Fruit fly (Drosophila melanogaster): ENCODE measurements around the gene CG17328.

The CG17328 gene

DNA sequence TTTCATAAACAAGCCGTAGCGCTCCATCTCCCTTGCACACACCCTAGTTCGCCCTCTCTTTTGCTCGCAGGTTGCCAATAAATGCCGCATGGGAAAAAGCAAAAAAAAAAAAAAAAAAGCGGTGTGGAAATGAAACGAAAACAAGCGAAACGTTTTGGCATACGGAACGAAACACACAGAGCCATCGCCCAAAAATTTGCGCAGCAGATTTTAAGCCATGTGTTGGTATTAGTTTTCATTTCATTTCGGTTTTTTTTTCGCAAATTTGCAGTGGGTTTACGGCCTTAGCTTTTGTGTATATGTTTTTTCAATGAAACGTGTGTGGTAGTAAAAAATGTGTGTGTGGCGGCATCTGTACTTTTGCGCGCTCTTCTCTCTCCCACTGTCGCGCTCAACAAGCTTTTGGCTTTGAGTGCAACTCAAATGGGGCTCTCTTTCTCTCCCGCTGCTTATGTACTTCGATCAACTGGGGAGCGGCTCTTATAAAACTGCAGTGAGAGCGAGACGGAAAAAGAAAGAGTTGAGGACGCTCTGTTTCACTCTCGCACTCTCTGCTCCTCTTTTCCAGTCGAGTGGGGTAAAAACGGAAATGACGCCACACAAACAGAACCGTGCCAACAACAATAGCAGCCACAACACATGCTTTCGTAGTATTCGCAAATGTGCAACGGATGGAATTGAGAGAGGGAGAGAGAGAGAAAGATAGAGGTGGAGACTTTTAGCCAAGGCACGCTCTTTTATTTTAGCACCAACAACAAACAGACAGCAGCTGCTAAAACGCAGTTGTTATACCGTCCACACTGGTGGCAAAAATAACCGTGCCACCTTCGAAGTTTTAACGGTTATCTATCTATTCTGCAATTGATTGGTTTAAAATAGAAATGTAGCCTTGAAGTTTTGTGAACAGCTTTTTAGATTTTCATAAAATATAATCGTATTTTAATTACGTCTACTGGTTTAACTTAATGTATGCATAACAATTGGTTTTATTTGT lies 15.1 kb upstream of the CG17328 start (continued):
- TF ChIP-seq Gug (GFP tag; IDR thresholded peaks at IDR 0.05) (no peak), OdsH (GFP tag; optimal IDR thresholded peaks at IDR 0.05) (peak; percentile 76), Lpt (GFP tag; optimal IDR thresholded peaks at IDR 0.05) (peak; percentile 45), Ets96B (tag; optimal IDR thresholded peaks at IDR 0.05) (peak; percentile 54), svp (GFP tag) (peak; percentile 74), Eip78C (GFP tag) (peak; percentile 90), CG6792 (GFP tag; optimal IDR thresholded peaks at IDR 0.05) (peak; percentile 56), Met (GFP tag; optimal IDR thresholded peaks at IDR 0.05) (peak; percentile 67), CG31627 (GFP tag; optimal IDR thresholded peaks at IDR 0.05) (peak; percentile 68), CG6276 (GFP tag; optimal IDR thresholded peaks at IDR 0.05) (peak; percentile 58), Hr4 (GFP tag; optimal IDR thresholded peaks at IDR 0.05) (peak; percentile 63), ss (GFP tag; optimal IDR thresholded peaks at IDR 0.05) (peak in 1 of 2 experiments; percentile 69), Ets21C (GFP tag; optimal IDR thresholded peaks at IDR 0.05) (peak; percentile 49), CG16779 (tag; optimal IDR thresholded peaks at IDR 0.05) (peak; percentile 68), Eip93F (GFP tag; optimal IDR thresholded peaks at IDR 0.05) (peak; percentile 6), Smox (GFP tag; optimal IDR thresholded peaks at IDR 0.05) (peak; percentile 75), CG9139 (GFP tag; optimal IDR thresholded peaks at IDR 0.05) (peak; percentile 39), fkh (GFP tag; optimal IDR thresholded peaks at IDR 0.05) (peak; percentile 31), CG4318 (GFP tag; optimal IDR thresholded peaks at IDR 0.05) (peak; percentile 26), vri (GFP tag; optimal IDR thresholded peaks at IDR 0.05) (peak; percentile 85), esn (GFP tag; optimal IDR thresholded peaks at IDR 0.05) (peak; percentile 74), CG10631 (GFP tag; optimal IDR thresholded peaks at IDR 0.05) (peak; percentile 56), Sox15 (GFP tag; optimal IDR thresholded peaks at IDR 0.05) (peak; percentile 32), CG6163 (GFP tag; IDR thresholded peaks at IDR 0.05) (no peak), Eip75B (GFP tag; optimal IDR thresholded peaks at IDR 0.05) (peak; percentile 58), fd85E (GFP tag; optimal IDR thresholded peaks at IDR 0.05) (peak; percentile 67), CG32006 (GFP tag; optimal IDR thresholded peaks at IDR 0.05) (peak; percentile 64), eg (GFP tag; IDR thresholded peaks at IDR 0.05) (no peak), Sox14 (GFP tag; optimal IDR thresholded peaks at IDR 0.05) (peak; percentile 82), CG6808 (GFP tag; optimal IDR thresholded peaks at IDR 0.05) (peak; percentile 52), Blimp-1 (GFP tag; optimal IDR thresholded peaks at IDR 0.05) (peak; percentile 53), CG8119 (GFP tag; IDR thresholded peaks at IDR 0.05) (no peak), net (GFP tag; optimal IDR thresholded peaks at IDR 0.05) (peak; percentile 47), achi (GFP tag; optimal IDR thresholded peaks at IDR 0.05) (peak; percentile 66), CG11762 (GFP tag; optimal IDR thresholded peaks at IDR 0.05; ENCODE audit: insufficient read depth) (peak; percentile 54), CG8632 (GFP tag; optimal IDR thresholded peaks at IDR 0.05) (peak; percentile 44)

DNA sequence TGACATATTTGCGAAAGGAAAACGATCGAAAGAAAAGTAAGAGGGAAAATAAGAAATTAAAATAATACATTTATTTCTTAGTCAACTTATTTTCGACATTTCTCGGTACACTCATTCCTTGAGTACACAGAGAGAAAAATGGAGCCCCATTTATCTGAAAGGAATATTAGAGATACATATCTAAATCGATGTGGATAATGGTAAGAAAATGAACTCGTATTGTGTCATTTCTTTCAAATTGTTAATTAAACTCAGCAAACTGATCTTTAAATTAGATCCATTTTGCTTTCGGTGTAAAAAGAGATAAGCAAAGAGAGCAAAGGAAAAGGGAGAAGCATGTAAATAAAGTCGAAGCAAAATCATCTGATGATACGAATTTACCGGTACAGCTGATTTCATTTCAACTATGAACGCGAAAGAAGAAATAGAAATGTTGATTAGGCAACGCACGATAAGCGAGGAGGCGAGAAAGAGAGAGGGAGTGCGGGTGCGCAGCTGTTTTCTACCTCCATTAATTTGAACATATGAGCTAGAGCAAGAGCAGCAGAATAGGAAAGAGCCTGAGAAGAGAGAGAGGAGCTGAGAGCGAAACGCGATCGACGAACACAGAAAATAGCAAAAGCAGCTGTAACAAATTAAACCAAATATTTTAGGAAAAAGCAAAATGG lies 13.9 kb upstream of the CG17328 start:
- TF ChIP-seq CG11762 (GFP tag; optimal IDR thresholded peaks at IDR 0.05; ENCODE audit: insufficient read depth): peak; percentile 84
- TF ChIP-seq CG3919 (GFP tag; optimal IDR thresholded peaks at IDR 0.05): peak; percentile 88
- no peak for TF ChIP-seq CG8119 (GFP tag; IDR thresholded peaks at IDR 0.05)
- peak; percentile 83 for TF ChIP-seq Sox15 (GFP tag; optimal IDR thresholded peaks at IDR 0.05)
- peak; percentile 83 for TF ChIP-seq CG1621 (tag; optimal IDR thresholded peaks at IDR 0.05)
- TF ChIP-seq CG9139 (GFP tag; optimal IDR thresholded peaks at IDR 0.05): peak; percentile 31
- peak; percentile 97 for TF ChIP-seq Eip78C (GFP tag)
- peak; percentile 87 for TF ChIP-seq CG10631 (GFP tag; optimal IDR thresholded peaks at IDR 0.05)
- TF ChIP-seq fd85E (GFP tag; optimal IDR thresholded peaks at IDR 0.05): no peak
- TF ChIP-seq CG15336 (GFP tag; IDR thresholded peaks at IDR 0.05): no peak
- TF ChIP-seq CG3032 (tag; optimal IDR thresholded peaks at IDR 0.05): peak; percentile 87
- TF ChIP-seq CG11902 (GFP tag; optimal IDR thresholded peaks at IDR 0.05): peak; percentile 89
- peak; percentile 92 for TF ChIP-seq topi (GFP tag; optimal IDR thresholded peaks at IDR 0.05)
- peak; percentile 83 for TF ChIP-seq CG32006 (GFP tag; optimal IDR thresholded peaks at IDR 0.05)
- TF ChIP-seq esn (GFP tag; optimal IDR thresholded peaks at IDR 0.05): peak; percentile 94
- peak; percentile 50 for TF ChIP-seq CG16779 (tag; optimal IDR thresholded peaks at IDR 0.05)
- peak; percentile 83 for TF ChIP-seq achi (GFP tag; optimal IDR thresholded peaks at IDR 0.05)
- peak; percentile 87 for TF ChIP-seq CG10669 (GFP tag; optimal IDR thresholded peaks at IDR 0.05)
- TF ChIP-seq spab (GFP tag; optimal IDR thresholded peaks at IDR 0.05): peak; percentile 54
- peak; percentile 83 for TF ChIP-seq Eip75B (GFP tag; optimal IDR thresholded peaks at IDR 0.05)
- peak; percentile 91 for TF ChIP-seq OdsH (GFP tag; optimal IDR thresholded peaks at IDR 0.05)
- peak; percentile 77 for TF ChIP-seq CG8319 (GFP tag; optimal IDR thresholded peaks at IDR 0.05)
- TF ChIP-seq dsx (GFP tag; optimal IDR thresholded peaks at IDR 0.05; ENCODE audit: poor library complexity, severe bottlenecking): peak; percentile 75
